Fruit fly (Drosophila melanogaster): ENCODE results near the gene Cyp304a1.

DNA sequence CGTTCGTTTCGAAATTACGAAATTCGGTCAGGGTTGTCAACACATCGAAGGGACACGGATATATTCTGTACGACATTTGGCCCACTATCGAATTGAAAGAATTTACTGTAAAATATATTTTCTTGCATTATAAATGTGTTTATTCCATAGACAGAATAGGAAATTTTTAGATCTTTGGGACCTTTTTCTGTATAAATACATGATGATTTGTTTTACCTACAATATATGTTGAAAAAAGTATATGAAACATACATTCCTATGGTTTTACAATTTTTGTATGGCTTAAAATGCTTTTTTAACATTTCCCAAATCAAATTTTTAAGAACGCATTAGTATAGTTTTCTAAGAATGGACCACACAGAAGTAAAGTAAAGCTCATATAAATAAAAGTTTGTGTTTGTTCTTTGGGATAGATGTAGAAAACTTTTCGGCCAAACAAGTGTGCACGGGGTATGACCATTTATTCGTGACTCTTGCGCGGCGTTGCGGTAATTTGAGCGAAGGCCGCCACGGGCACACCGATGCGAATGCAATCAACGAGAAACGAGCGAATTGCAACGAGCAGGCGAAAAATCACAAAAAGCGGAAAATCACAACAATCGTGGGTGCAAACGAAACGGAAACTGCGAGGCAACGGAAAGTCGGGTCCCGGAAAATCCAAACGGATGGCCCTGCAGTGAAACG, 34.1 kb downstream of the Cyp304a1 start, which contains the start of the genes CG17327, CG44194 and CG7518:
- TF ChIP-seq insv (optimal IDR thresholded peaks at IDR 0.05) (no peak), psq (optimal IDR thresholded peaks at IDR 0.05) (no peak), Sin3A (optimal IDR thresholded peaks at IDR 0.05) (no peak), h (optimal IDR thresholded peaks at IDR 0.05) (no peak)
